Worm (Caenorhabditis elegans): Measurements from ENCODE around the gene ztf-25.

- no peak for TF ChIP-seq hsf-1 (GFP tag; IDR thresholded peaks at IDR 0.05)
- no peak for TF ChIP-seq lsl-1 (GFP tag; optimal IDR thresholded peaks at IDR 0.05)
- TF ChIP-seq F33H1.4 (GFP tag; IDR thresholded peaks at IDR 0.05), result no peak
- no peak for TF ChIP-seq B0035.1 (tag; optimal IDR thresholded peaks at IDR 0.05)
- TF ChIP-seq F39B2.1 (GFP tag; IDR thresholded peaks at IDR 0.05), result no peak
- no peak for TF ChIP-seq K12H6.12 (tag; optimal IDR thresholded peaks at IDR 0.05)
These were observed 5.9 kb upstream of the ztf-25 start for ce11 chrV:17595691-17596090.
